Fruit fly (Drosophila melanogaster): Measurements from ENCODE around the gene Lerp.
A peak's percentile ranks its signal among the peaks of the same experiment; 100 is the strongest.

The Lerp gene

dm6 chr3R:26866577-26867456 lies 3.9 kb upstream of the Lerp start, which contains the start of the genes ball and His2Av (continued):
- TF ChIP-seq HLH106 (tag; optimal IDR thresholded peaks at IDR 0.05) = peak; percentile 72
- peak; percentile 75 for TF ChIP-seq OdsH (GFP tag; optimal IDR thresholded peaks at IDR 0.05)
- TF ChIP-seq Rel (GFP tag; optimal IDR thresholded peaks at IDR 0.05) = no peak
- TF ChIP-seq Rel (tag; optimal IDR thresholded peaks at IDR 0.05) = peak; percentile 90
- TF ChIP-seq N (GFP tag; optimal IDR thresholded peaks at IDR 0.05) = no peak
- TF ChIP-seq fru (GFP tag; optimal IDR thresholded peaks at IDR 0.05) = peak; percentile 86
- no peak for TF ChIP-seq brk (GFP tag; optimal IDR thresholded peaks at IDR 0.05)
- peak; percentile 77 for TF ChIP-seq Myc (optimal IDR thresholded peaks at IDR 0.05)
- TF ChIP-seq woc (GFP tag; optimal IDR thresholded peaks at IDR 0.05) = peak; percentile 47
- TF ChIP-seq Jra (GFP tag; optimal IDR thresholded peaks at IDR 0.05) = peak; percentile 87
- TF ChIP-seq h (GFP tag; optimal IDR thresholded peaks at IDR 0.05) = peak; percentile 82
- TF ChIP-seq ey (GFP tag; optimal IDR thresholded peaks at IDR 0.05) = peak; percentile 84
- TF ChIP-seq lola (GFP tag; optimal IDR thresholded peaks at IDR 0.05) = peak; percentile 10

- TF ChIP-seq Rel (GFP tag; optimal IDR thresholded peaks at IDR 0.05) (no peak), Rel (tag; optimal IDR thresholded peaks at IDR 0.05) (peak; percentile 3), Sp1 (GFP tag; optimal IDR thresholded peaks at IDR 0.05) (peak; percentile 11), Abd-B (GFP tag; optimal IDR thresholded peaks at IDR 0.05) (no peak), Dif (GFP tag; optimal IDR thresholded peaks at IDR 0.05; ENCODE audit: partially characterized antibody) (peak; percentile 27), h (GFP tag; optimal IDR thresholded peaks at IDR 0.05) (peak; percentile 40), usp (GFP tag; optimal IDR thresholded peaks at IDR 0.05) (no peak)
Measured at dm6 chr3R:26862213-26862612, 717 bp downstream of the Lerp start.

dm6 chr3R:26859228-26859627 lies 3.7 kb downstream of the Lerp start:
- TF ChIP-seq GATAd (GFP tag; optimal IDR thresholded peaks at IDR 0.05) (no peak), CrebA (GFP tag; optimal IDR thresholded peaks at IDR 0.05; ENCODE audit: borderline replicate concordance) (no peak), Sp1 (GFP tag; optimal IDR thresholded peaks at IDR 0.05) (peak; percentile 70), ey (GFP tag; optimal IDR thresholded peaks at IDR 0.05) (peak; percentile 42), CG32264 (GFP tag; optimal IDR thresholded peaks at IDR 0.05) (no peak), lola (GFP tag; optimal IDR thresholded peaks at IDR 0.05) (no peak), Jra (GFP tag; optimal IDR thresholded peaks at IDR 0.05) (no peak), N (GFP tag; optimal IDR thresholded peaks at IDR 0.05) (no peak), br (GFP tag; optimal IDR thresholded peaks at IDR 0.05) (peak; percentile 32), woc (GFP tag; optimal IDR thresholded peaks at IDR 0.05) (peak; percentile 4), Hr78 (GFP tag; optimal IDR thresholded peaks at IDR 0.05) (no peak), Myc (optimal IDR thresholded peaks at IDR 0.05) (no peak), HLH106 (tag; optimal IDR thresholded peaks at IDR 0.05) (peak; percentile 71), tai (GFP tag; optimal IDR thresholded peaks at IDR 0.05) (no peak), h (GFP tag; optimal IDR thresholded peaks at IDR 0.05) (peak; percentile 67), Vsx2 (GFP tag; optimal IDR thresholded peaks at IDR 0.05; ENCODE audit: partially characterized antibody) (no peak), Dfd (GFP tag; optimal IDR thresholded peaks at IDR 0.05) (no peak), Rel (GFP tag; optimal IDR thresholded peaks at IDR 0.05) (no peak), Rel (tag; optimal IDR thresholded peaks at IDR 0.05) (no peak), sv (GFP tag; optimal IDR thresholded peaks at IDR 0.05) (no peak), rgr (GFP tag; optimal IDR thresholded peaks at IDR 0.05) (peak; percentile 50), foxo (GFP tag; optimal IDR thresholded peaks at IDR 0.05) (peak in 1 of 2 experiments; percentile 68), pan (optimal IDR thresholded peaks at IDR 0.05) (no peak), usp (GFP tag; optimal IDR thresholded peaks at IDR 0.05) (no peak), Hr83 (GFP tag; optimal IDR thresholded peaks at IDR 0.05; ENCODE audit: poor library complexity, severe bottlenecking) (no peak), dsf (GFP tag; optimal IDR thresholded peaks at IDR 0.05; ENCODE audit: borderline replicate concordance) (no peak), CG9705 (GFP tag; optimal IDR thresholded peaks at IDR 0.05) (no peak), dl (GFP tag; optimal IDR thresholded peaks at IDR 0.05; ENCODE audit: insufficient read depth in 1 of 2, partially characterized antibody in 2 of 2) (no peak), psq (GFP tag; optimal IDR thresholded peaks at IDR 0.05) (peak; percentile 14), dmrt93B (GFP tag; optimal IDR thresholded peaks at IDR 0.05) (no peak), Abd-B (GFP tag; optimal IDR thresholded peaks at IDR 0.05) (no peak), Hnf4 (GFP tag; optimal IDR thresholded peaks at IDR 0.05) (peak; percentile 40), Mio (GFP tag; optimal IDR thresholded peaks at IDR 0.05) (no peak), brk (GFP tag; optimal IDR thresholded peaks at IDR 0.05) (no peak), OdsH (GFP tag; optimal IDR thresholded peaks at IDR 0.05) (peak; percentile 32), Dif (GFP tag; optimal IDR thresholded peaks at IDR 0.05; ENCODE audit: partially characterized antibody) (no peak), fru (GFP tag; optimal IDR thresholded peaks at IDR 0.05) (peak; percentile 84), sage (GFP tag; optimal IDR thresholded peaks at IDR 0.05) (no peak), jim (GFP tag; optimal IDR thresholded peaks at IDR 0.05) (no peak)
